Worm (Caenorhabditis elegans) whole organism, late embryonic: ENCODE results near the gene ZK643.6.

ENCODE experiments used
- Y22D7AL.16 ChIP-seq: sonication (generic microtip); optimal IDR thresholded peaks from 2 replicates; lab custom pipeline; 2016; ENCODE audit warnings: missing genetic modification characterization, missing compliant biosample characterization
- ama-1 ChIP-seq: fragments of 150-350 bp; optimal IDR thresholded peaks from 2 replicates; lab custom pipeline; 2014
- dmd-4 ChIP-seq: sonication (generic microtip); optimal IDR thresholded peaks from 2 replicates; lab custom pipeline; 2016; ENCODE audit warnings: borderline replicate concordance, missing genetic modification characterization, missing compliant biosample characterization
- dve-1 ChIP-seq: sonication (generic microtip); optimal IDR thresholded peaks from 2 replicates; lab custom pipeline; 2017; ENCODE audit warnings: antibody characterized with exemption, mild to moderate bottlenecking, missing genetic modification characterization, missing compliant biosample characterization
- elt-2 ChIP-seq: sonication (generic microtip); optimal IDR thresholded peaks from 2 replicates; lab custom pipeline; 2016; ENCODE audit warnings: missing genetic modification reagents, missing genetic modification characterization, missing compliant biosample characterization
- fkh-10 ChIP-seq: fragments of 150-350 bp; optimal IDR thresholded peaks from 2 replicates; lab custom pipeline; 2014; ENCODE audit warnings: missing biosample characterization, missing genetic modification reagents, missing genetic modification characterization
- lin-11 ChIP-seq: fragments of 200-800 bp; sonication (Bioruptor generic); optimal IDR thresholded peaks from 2 replicates; lab custom pipeline; 2018; ENCODE audit warnings: mild to moderate bottlenecking, missing genetic modification characterization, missing compliant biosample characterization
- pha-4 ChIP-seq: fragments of 150-350 bp; optimal IDR thresholded peaks from 2 replicates; lab custom pipeline; 2018; ENCODE audit warnings: missing biosample characterization, missing genetic modification reagents, missing genetic modification characterization

DNA sequence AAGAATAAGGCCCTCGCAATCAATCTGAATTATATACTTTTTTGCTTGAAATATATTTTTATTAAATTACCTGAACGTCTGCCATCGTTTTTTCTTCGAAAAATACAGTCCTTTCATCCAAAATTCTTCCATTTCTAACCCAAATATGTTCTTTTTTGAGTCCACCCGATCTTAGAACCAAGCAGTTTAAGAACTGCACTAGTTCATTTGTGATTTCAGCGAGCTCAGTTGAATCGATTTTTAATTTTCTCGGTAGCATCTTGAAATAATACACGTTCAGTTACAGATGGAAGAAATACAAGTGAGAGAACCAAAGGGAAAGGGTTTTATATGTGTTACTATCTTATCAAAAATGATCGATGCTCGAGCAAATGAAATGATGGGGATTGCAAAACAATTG, 38.9 kb upstream of the ZK643.6 start, which contains the start of gene F59B2.3:
- TF ChIP-seq elt-2 (tag; lab: Kevin White, UChicago) (no peak), ama-1 (no peak), dmd-4 (tag; lab: Kevin White, UChicago) (no peak), Y22D7AL.16 (no peak), pha-4 (tag; lab: Kevin White, UChicago) (no peak), dve-1 (tag; lab: Kevin White, UChicago) (no peak), lin-11 (tag; lab: Kevin White, UChicago) (no peak), fkh-10 (no peak)
